Fruit fly (Drosophila melanogaster): ENCODE measurements around the gene Wdr37.

Gene Wdr37

dm6 chr3R:18360630-18361260 is 41.8 kb downstream of the Wdr37 start, which contains the start of gene CG15803:
Gene CG15803, minus strand, starts transcription at chr3R:18360728.
- TF ChIP-seq jing (GFP tag; optimal IDR thresholded peaks at IDR 0.05) = no peak
- TF ChIP-seq otp (GFP tag; IDR thresholded peaks at IDR 0.05) = no peak
- TF ChIP-seq Hr51 (GFP tag; optimal IDR thresholded peaks at IDR 0.05) = peak in 1 of 2 experiments; percentile 25
- no peak for TF ChIP-seq mld (GFP tag; IDR thresholded peaks at IDR 0.05; ENCODE audit: partially characterized antibody)
- 0 out of 2 replicates have a peak, but pooled peaks have one; percentile 8 for TF ChIP-seq toy (GFP tag; IDR thresholded peaks at IDR 0.05)
- TF ChIP-seq bbx (GFP tag; IDR thresholded peaks at IDR 0.05; ENCODE audit: partially characterized antibody) = no peak
- peak; percentile 51; the same call in 1 of the 4 replicates for TF ChIP-seq chinmo (GFP tag; IDR thresholded peaks at IDR 0.05; ENCODE audit: partially characterized antibody)
- no peak for TF ChIP-seq tap (tag; optimal IDR thresholded peaks at IDR 0.05)
- peak; percentile 67 for TF ChIP-seq Med (GFP tag)
- TF ChIP-seq seq (GFP tag; IDR thresholded peaks at IDR 0.05) = peak; percentile 10; the same call in 1 of the 2 replicates
- TF ChIP-seq wor (GFP tag; IDR thresholded peaks at IDR 0.05) = no peak
- peak; percentile 59; the same call in 1 of the 3 replicates for TF ChIP-seq z (GFP tag; IDR thresholded peaks at IDR 0.05)
- TF ChIP-seq Xrp1 (GFP tag; IDR thresholded peaks at IDR 0.05) = no peak
- no peak for TF ChIP-seq D19A (tag; optimal IDR thresholded peaks at IDR 0.05)
- TF ChIP-seq CG7745 (tag; optimal IDR thresholded peaks at IDR 0.05) = no peak
- no peak for TF ChIP-seq vnd (GFP tag; IDR thresholded peaks at IDR 0.05; ENCODE audit: partially characterized antibody)
- TF ChIP-seq lmd (GFP tag; IDR thresholded peaks at IDR 0.05) = peak; percentile 5; the same call in 1 of the 2 replicates
- TF ChIP-seq CG7987 (GFP tag; optimal IDR thresholded peaks at IDR 0.05) = no peak
- no peak for TF ChIP-seq ssp (GFP tag; IDR thresholded peaks at IDR 0.05)
- peak; percentile 18 for TF ChIP-seq CG30403 (GFP tag; optimal IDR thresholded peaks at IDR 0.05)
- TF ChIP-seq CG9215 (GFP tag; IDR thresholded peaks at IDR 0.05) = no peak
- no peak for TF ChIP-seq E2f1 (GFP tag; IDR thresholded peaks at IDR 0.05)
- peak; percentile 18 for TF ChIP-seq CG11504 (tag; optimal IDR thresholded peaks at IDR 0.05)
- TF ChIP-seq CG18599 (GFP tag; optimal IDR thresholded peaks at IDR 0.05) = peak; percentile 55
- TF ChIP-seq gem (tag; optimal IDR thresholded peaks at IDR 0.05) = peak; percentile 30
- TF ChIP-seq unc-4 (GFP tag; IDR thresholded peaks at IDR 0.05; ENCODE audit: partially characterized antibody) = 0 out of 2 replicates have a peak, but pooled peaks have one; percentile 15
- no peak for TF ChIP-seq Dip2 (GFP tag; IDR thresholded peaks at IDR 0.05)
- TF ChIP-seq CG4617 (GFP tag; optimal IDR thresholded peaks at IDR 0.05; ENCODE audit: borderline replicate concordance) = no peak
- TF ChIP-seq CG10431 (GFP tag; optimal IDR thresholded peaks at IDR 0.05) = no peak
- peak; percentile 41; the same call in 1 of the 3 replicates for TF ChIP-seq zen2 (GFP tag; IDR thresholded peaks at IDR 0.05; ENCODE audit: partially characterized antibody)
- TF ChIP-seq cas (GFP tag; IDR thresholded peaks at IDR 0.05) = no peak
- peak; percentile 24 for TF ChIP-seq lilli (GFP tag; optimal IDR thresholded peaks at IDR 0.05)
- TF ChIP-seq CG14667 (GFP tag; IDR thresholded peaks at IDR 0.05) = no peak
- TF ChIP-seq scrt (GFP tag; optimal IDR thresholded peaks at IDR 0.05) = peak; percentile 26
- TF ChIP-seq crol (GFP tag; IDR thresholded peaks at IDR 0.05) = peak; percentile 68
- no peak for TF ChIP-seq Bdp1 (GFP tag; optimal IDR thresholded peaks at IDR 0.05)
- TF ChIP-seq tin (GFP tag; optimal IDR thresholded peaks at IDR 0.05) = no peak
- peak; percentile 37; the same call in 1 of the 2 replicates for TF ChIP-seq CG9932 (GFP tag; IDR thresholded peaks at IDR 0.05)
- TF ChIP-seq Max (GFP tag; optimal IDR thresholded peaks at IDR 0.05) = no peak
- TF ChIP-seq CG6854 (GFP tag; optimal IDR thresholded peaks at IDR 0.05) = no peak
- no peak for TF ChIP-seq CG9876 (GFP tag; optimal IDR thresholded peaks at IDR 0.05)
- TF ChIP-seq Adf1 (GFP tag; IDR thresholded peaks at IDR 0.05) = peak; percentile 47; the same call in 1 of the 2 replicates
- peak; percentile 47 for TF ChIP-seq Jarid2 (GFP tag; optimal IDR thresholded peaks at IDR 0.05)
- TF ChIP-seq Fer1 (GFP tag; optimal IDR thresholded peaks at IDR 0.05) = peak; percentile 6
- TF ChIP-seq dmrt99B (tag; optimal IDR thresholded peaks at IDR 0.05) = peak; percentile 8
- peak; percentile 76 for TF ChIP-seq abd-A (tag; optimal IDR thresholded peaks at IDR 0.05)
- peak; percentile 23; the same call in 1 of the 2 replicates for TF ChIP-seq Atf6 (GFP tag; IDR thresholded peaks at IDR 0.05)
- no peak for TF ChIP-seq Hr78 (GFP tag; optimal IDR thresholded peaks at IDR 0.05)
